Worm (Caenorhabditis elegans) whole organism, L3 larva: ENCODE measurements around the gene lmtr-2.

Experiments
- R02D3.7 ChIP-seq: fragments of 150-350 bp; optimal IDR thresholded peaks from 2 replicates; lab custom pipeline; 2014; ENCODE audit warnings: missing biosample characterization, missing genetic modification characterization
- ama-1 ChIP-seq: fragments of 150-350 bp; optimal IDR thresholded peaks from 2 replicates; lab custom pipeline; 2018
- ceh-16 ChIP-seq: sonication (generic microtip); optimal IDR thresholded peaks from 2 replicates; lab custom pipeline; 2017; ENCODE audit warnings: missing biosample characterization, missing genetic modification characterization
- ceh-28 ChIP-seq: fragments of 150-350 bp; optimal IDR thresholded peaks from 2 replicates; lab custom pipeline; 2014; ENCODE audit warnings: missing biosample characterization, missing genetic modification reagents, missing genetic modification characterization
- ceh-9 ChIP-seq: sonication (generic microtip); optimal IDR thresholded peaks from 2 replicates; lab custom pipeline; 2018; ENCODE audit warnings: missing biosample characterization, missing genetic modification characterization
- egl-27 ChIP-seq: sonication (generic microtip); optimal IDR thresholded peaks from 4 replicates; lab custom pipeline; 2017; ENCODE audit warnings: missing biosample characterization, missing genetic modification reagents, missing genetic modification characterization
- elt-2 ChIP-seq: sonication (generic microtip); optimal IDR thresholded peaks from 2 replicates; lab custom pipeline; 2016; ENCODE audit warnings: missing genetic modification reagents, mild to moderate bottlenecking, missing genetic modification characterization, missing compliant biosample characterization
- elt-3 ChIP-seq, 3 experiments: fragments of 150-350 bp in 1 of 3; sonication (generic microtip) in 2 of 3; optimal IDR thresholded peaks; 2 replicates in 2 of 3; 4 replicates in 1 of 3; lab custom pipeline; 2014 to 2017; ENCODE audit warnings: missing biosample characterization in 3 of 3, missing genetic modification characterization in 3 of 3
- eor-1 ChIP-seq, 2 experiments: fragments of 150-350 bp; optimal IDR thresholded peaks; 2 replicates each; lab custom pipeline; 2014 to 2018; ENCODE audit warnings: missing biosample characterization in 2 of 2, missing genetic modification characterization in 2 of 2
- fkh-10 ChIP-seq: sonication (generic microtip); optimal IDR thresholded peaks from 2 replicates; lab custom pipeline; 2017; ENCODE audit warnings: missing biosample characterization, missing genetic modification reagents, missing genetic modification characterization
- fkh-2 ChIP-seq: fragments of 150-350 bp; optimal IDR thresholded peaks from 2 replicates; lab custom pipeline; 2014; ENCODE audit warnings: missing biosample characterization, missing genetic modification reagents, missing genetic modification characterization
- fos-1 ChIP-seq: fragments of 150-350 bp; optimal IDR thresholded peaks from 2 replicates; lab custom pipeline; 2014; ENCODE audit warnings: missing biosample characterization, missing genetic modification characterization
- lin-15B ChIP-seq: fragments of 150-350 bp; optimal IDR thresholded peaks from 2 replicates; lab custom pipeline; 2014; ENCODE audit warnings: missing biosample characterization, missing genetic modification characterization
- lin-39 ChIP-seq: fragments of 150-350 bp; optimal IDR thresholded peaks from 2 replicates; lab custom pipeline; 2018; ENCODE audit warnings: missing biosample characterization, missing genetic modification reagents, missing genetic modification characterization
- lsy-12 ChIP-seq: sonication (generic microtip); optimal IDR thresholded peaks from 2 replicates; lab custom pipeline; 2016; ENCODE audit warnings: mild to moderate bottlenecking, missing genetic modification characterization, missing compliant biosample characterization
- mdl-1 ChIP-seq: fragments of 150-350 bp; optimal IDR thresholded peaks from 2 replicates; lab custom pipeline; 2014; ENCODE audit warnings: missing biosample characterization, missing genetic modification characterization
- mml-1 ChIP-seq: fragments of 150-350 bp; sonication (generic microtip); optimal IDR thresholded peaks from 3 replicates; lab custom pipeline; 2014; ENCODE audit warnings: missing biosample characterization, missing genetic modification characterization
- nhr-11 ChIP-seq: fragments of 150-350 bp; optimal IDR thresholded peaks from 2 replicates; lab custom pipeline; 2014; ENCODE audit warnings: missing biosample characterization, missing genetic modification characterization
- nhr-12 ChIP-seq: fragments of 150-350 bp; optimal IDR thresholded peaks from 2 replicates; lab custom pipeline; 2014; ENCODE audit warnings: missing biosample characterization, missing genetic modification characterization
- nhr-23 ChIP-seq: fragments of 150-350 bp; optimal IDR thresholded peaks from 2 replicates; lab custom pipeline; 2014; ENCODE audit warnings: missing biosample characterization, missing genetic modification reagents, missing genetic modification characterization
- nhr-237 ChIP-seq: fragments of 150-350 bp; optimal IDR thresholded peaks from 2 replicates; lab custom pipeline; 2014; ENCODE audit warnings: missing biosample characterization, missing genetic modification characterization
- nhr-25 ChIP-seq: sonication (generic microtip); optimal IDR thresholded peaks from 2 replicates; lab custom pipeline; 2017; ENCODE audit warnings: missing biosample characterization, missing genetic modification characterization
- nhr-28 ChIP-seq: fragments of 150-350 bp; optimal IDR thresholded peaks from 2 replicates; lab custom pipeline; 2014; ENCODE audit warnings: missing biosample characterization, missing genetic modification characterization
- nhr-43 ChIP-seq: sonication (generic microtip); optimal IDR thresholded peaks from 2 replicates; lab custom pipeline; 2016; ENCODE audit warnings: mild to moderate bottlenecking, missing genetic modification characterization, missing compliant biosample characterization; ENCODE audit not compliant: poor library complexity, severe bottlenecking
- nhr-76 ChIP-seq: fragments of 150-350 bp; sonication (generic microtip); optimal IDR thresholded peaks from 5 replicates; lab custom pipeline; 2014; ENCODE audit warnings: missing biosample characterization, missing genetic modification characterization
- pha-4 ChIP-seq: fragments of 150-350 bp; optimal IDR thresholded peaks from 2 replicates; lab custom pipeline; 2014; ENCODE audit warnings: missing biosample characterization, missing genetic modification reagents, missing genetic modification characterization
- sea-2 ChIP-seq: fragments of 150-350 bp; sonication (generic microtip); optimal IDR thresholded peaks from 4 replicates; lab custom pipeline; 2014; ENCODE audit warnings: missing biosample characterization, missing genetic modification reagents, missing genetic modification characterization
- skn-1 ChIP-seq: fragments of 150-350 bp; optimal IDR thresholded peaks from 2 replicates; lab custom pipeline; 2014; ENCODE audit warnings: missing biosample characterization, missing genetic modification characterization
- tbx-2 ChIP-seq: sonication (generic microtip); optimal IDR thresholded peaks from 2 replicates; lab custom pipeline; 2016; ENCODE audit warnings: mild to moderate bottlenecking, missing genetic modification characterization, missing compliant biosample characterization
- zag-1 ChIP-seq: fragments of 150-350 bp; optimal IDR thresholded peaks from 2 replicates; lab custom pipeline; 2014; ENCODE audit warnings: missing biosample characterization, missing genetic modification characterization
- ztf-4 ChIP-seq: fragments of 150-350 bp; optimal IDR thresholded peaks from 2 replicates; lab custom pipeline; 2014; ENCODE audit warnings: missing biosample characterization, missing genetic modification characterization

Gene lmtr-2

ce11 chrV:8040247-8041084 is 29.6 kb upstream of the lmtr-2 start:
- TF ChIP-seq nhr-11 (tag; lab: Kevin White, UChicago) (no peak), ama-1 (peak; percentile 84), sea-2 (GFP tag; lab: Kevin White, UChicago) (no peak), ztf-4 (no peak), fos-1 (tag; lab: Kevin White, UChicago) (peak; percentile 63), lin-39 (tag; lab: Kevin White, UChicago) (no peak), mdl-1 (tag; lab: Kevin White, UChicago) (no peak), nhr-23 (tag; lab: Kevin White, UChicago) (peak; percentile 95), nhr-43 (tag; lab: Kevin White, UChicago) (peak; percentile 94), tbx-2 (tag; lab: Kevin White, UChicago) (peak; percentile 4), nhr-12 (tag; lab: Kevin White, UChicago) (no peak), ceh-28 (no peak), mml-1 (no peak), lsy-12 (tag; lab: Kevin White, UChicago) (peak; percentile 25), nhr-25 (tag; lab: Kevin White, UChicago) (peak; percentile 64), eor-1 (tag; optimal IDR thresholded peaks at IDR 0.05; lab: Kevin White, UChicago) (no peak), elt-3 (tag; optimal IDR thresholded peaks at IDR 0.05; lab: Kevin White, UChicago) (peak in 1 of 3 experiments; percentile 13)

- TF ChIP-seq ztf-4 (no peak), R02D3.7 (tag; lab: Kevin White, UChicago) (no peak), fkh-2 (tag; lab: Kevin White, UChicago) (no peak), pha-4 (no peak), eor-1 (tag; optimal IDR thresholded peaks at IDR 0.05; lab: Kevin White, UChicago) (no peak), ama-1 (peak; percentile 86), sea-2 (GFP tag; lab: Kevin White, UChicago) (no peak), nhr-25 (tag; lab: Kevin White, UChicago) (peak; percentile 40), skn-1 (tag; lab: Kevin White, UChicago) (no peak), elt-3 (tag; optimal IDR thresholded peaks at IDR 0.05; lab: Kevin White, UChicago) (no peak)
Observed at ce11 chrV:8039606-8040005, 28.7 kb upstream of the lmtr-2 start.

ce11 chrV:8039085-8039525 is 28.2 kb upstream of the lmtr-2 start:
- peak; percentile 85 for TF ChIP-seq nhr-43 (tag; lab: Kevin White, UChicago)
- no peak for TF ChIP-seq nhr-25 (tag; lab: Kevin White, UChicago)
- peak; percentile 90 for TF ChIP-seq nhr-23 (tag; lab: Kevin White, UChicago)
- peak; percentile 23 for TF ChIP-seq ceh-16 (tag; lab: Kevin White, UChicago)
- TF ChIP-seq elt-3 (tag; optimal IDR thresholded peaks at IDR 0.05; lab: Kevin White, UChicago): peak in 1 of 3 experiments; percentile 4
- TF ChIP-seq nhr-28 (tag; lab: Kevin White, UChicago): peak; percentile 24
- TF ChIP-seq lsy-12 (tag; lab: Kevin White, UChicago): peak; percentile 37
- peak; percentile 72 for TF ChIP-seq fos-1 (tag; lab: Kevin White, UChicago)
- peak; percentile 83 for TF ChIP-seq tbx-2 (tag; lab: Kevin White, UChicago)
- no peak for TF ChIP-seq lin-15B (tag; lab: Kevin White, UChicago)
- no peak for TF ChIP-seq fkh-10 (GFP tag; lab: Kevin White, UChicago)

DNA sequence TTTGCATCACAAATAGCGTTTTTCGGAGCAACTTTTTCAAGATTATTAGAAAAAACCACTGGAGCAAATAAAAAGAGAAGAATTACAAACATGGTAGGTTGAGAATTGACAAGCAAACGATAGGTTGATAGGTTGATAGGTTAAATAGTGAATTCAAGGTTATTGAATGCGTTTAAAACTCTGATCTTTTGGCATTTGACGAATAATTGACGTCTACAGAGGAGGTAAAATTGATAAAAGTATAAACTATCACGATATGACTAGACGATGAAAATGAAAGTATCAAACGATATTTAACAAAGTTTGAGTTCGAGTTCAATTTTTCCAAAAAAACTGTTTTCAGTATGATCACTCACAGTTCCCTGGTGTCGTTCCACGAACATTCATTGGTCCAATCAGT is 25.0 kb upstream of the lmtr-2 start, which contains the start of gene ZC513.14:
ZC513.14 (minus strand) TSS at position 101 of the 400 bp plus-strand sequence.
- TF ChIP-seq ceh-9 (tag; lab: Kevin White, UChicago) (no peak), nhr-237 (tag; lab: Kevin White, UChicago) (no peak), elt-2 (tag; lab: Kevin White, UChicago) (no peak), skn-1 (tag; lab: Kevin White, UChicago) (no peak), nhr-76 (no peak), nhr-43 (tag; lab: Kevin White, UChicago) (no peak), elt-3 (tag; optimal IDR thresholded peaks at IDR 0.05; lab: Kevin White, UChicago) (no peak), nhr-12 (tag; lab: Kevin White, UChicago) (no peak)

DNA sequence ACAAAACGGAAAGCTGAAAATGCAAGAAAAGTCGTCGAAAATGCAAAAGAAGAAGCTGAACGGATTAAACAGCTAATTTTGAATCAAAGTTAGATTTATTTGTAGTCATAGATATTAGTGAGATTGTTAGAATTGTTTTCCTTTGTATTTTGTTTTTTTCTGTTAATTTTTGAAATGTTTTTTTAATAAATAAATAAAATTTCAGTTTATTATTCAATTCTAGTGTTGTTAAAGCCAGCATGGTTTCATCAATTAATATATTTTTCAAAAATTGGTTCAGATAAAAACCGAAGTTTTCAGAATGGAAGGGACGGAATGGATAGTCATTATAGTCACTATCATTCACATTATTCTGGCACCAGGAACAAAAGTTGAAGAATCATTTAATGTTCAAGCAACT is 23.9 kb upstream of the lmtr-2 start, which contains the start of gene algn-12:
algn-12 (plus strand) TSS at position 301 of the 400 bp plus-strand sequence.
- TF ChIP-seq elt-3 (tag; optimal IDR thresholded peaks at IDR 0.05; lab: Kevin White, UChicago): no peak
- TF ChIP-seq R02D3.7 (tag; lab: Kevin White, UChicago): no peak
- TF ChIP-seq tbx-2 (tag; lab: Kevin White, UChicago): no peak
- no peak for TF ChIP-seq egl-27
- TF ChIP-seq zag-1 (tag; lab: Kevin White, UChicago): no peak
- TF ChIP-seq fos-1 (tag; lab: Kevin White, UChicago): no peak
